Fruit fly (Drosophila melanogaster): Measurements from ENCODE around the gene CG14712.

The CG14712 gene

dm6 chr3R:11673955-11674663, 45.5 kb downstream of the CG14712 start, which contains the start of gene CG14715 (continued):
- TF ChIP-seq CG3726 (GFP tag; IDR thresholded peaks at IDR 0.05) (no peak), CG1024 (GFP tag; IDR thresholded peaks at IDR 0.05) (no peak), nerfin-2 (GFP tag; IDR thresholded peaks at IDR 0.05; ENCODE audit: partially characterized antibody) (no peak), Tbp (GFP tag; optimal IDR thresholded peaks at IDR 0.05) (no peak), Xrp1 (GFP tag; IDR thresholded peaks at IDR 0.05) (peak; percentile 56; the same call in 1 of the 2 replicates), sisA (GFP tag; IDR thresholded peaks at IDR 0.05) (peak; percentile 49), sc (optimal IDR thresholded peaks at IDR 0.05) (no peak), sc (GFP tag; optimal IDR thresholded peaks at IDR 0.05) (no peak), dm (GFP tag; optimal IDR thresholded peaks at IDR 0.05) (peak; percentile 62), unpg (GFP tag; optimal IDR thresholded peaks at IDR 0.05) (peak; percentile 42), CG8478 (optimal IDR thresholded peaks at IDR 0.05) (no peak), CG12071 (GFP tag; optimal IDR thresholded peaks at IDR 0.05) (no peak), zf30C (GFP tag; optimal IDR thresholded peaks at IDR 0.05) (no peak), Asciz (GFP tag; optimal IDR thresholded peaks at IDR 0.05) (no peak), wor (GFP tag; IDR thresholded peaks at IDR 0.05) (no peak)

- peak; percentile 91 for TF ChIP-seq CG4730 (GFP tag; IDR thresholded peaks at IDR 0.05)
- TF ChIP-seq zfh1 (GFP tag; IDR thresholded peaks at IDR 0.05): peak; percentile 94
- TF ChIP-seq cwo (GFP tag; optimal IDR thresholded peaks at IDR 0.05): peak; percentile 79
- peak; percentile 45 for TF ChIP-seq CG12236 (GFP tag; optimal IDR thresholded peaks at IDR 0.05)
- TF ChIP-seq dan (GFP tag; IDR thresholded peaks at IDR 0.05): peak; percentile 12; the same call in 1 of the 2 replicates
- peak; percentile 94 for TF ChIP-seq H2.0 (GFP tag; IDR thresholded peaks at IDR 0.05)
- peak; percentile 73 for TF ChIP-seq gsb (GFP tag; IDR thresholded peaks at IDR 0.05)
- TF ChIP-seq vvl (GFP tag; IDR thresholded peaks at IDR 0.05): peak; percentile 96
- peak; percentile 30 for TF ChIP-seq Dad (GFP tag; optimal IDR thresholded peaks at IDR 0.05)
- peak; percentile 93 for TF ChIP-seq CG8924 (tag; optimal IDR thresholded peaks at IDR 0.05)
- peak; percentile 85 for TF ChIP-seq Six4 (GFP tag; optimal IDR thresholded peaks at IDR 0.05)
- TF ChIP-seq ewg (GFP tag; optimal IDR thresholded peaks at IDR 0.05): peak; percentile 75
- TF ChIP-seq YL-1 (GFP tag; optimal IDR thresholded peaks at IDR 0.05): peak; percentile 69
- no peak for TF ChIP-seq bbx (GFP tag; IDR thresholded peaks at IDR 0.05; ENCODE audit: partially characterized antibody)
- peak; percentile 97 for TF ChIP-seq Abd-B (GFP tag; optimal IDR thresholded peaks at IDR 0.05)
- peak; percentile 94 for TF ChIP-seq CG6689 (GFP tag; IDR thresholded peaks at IDR 0.05)
- TF ChIP-seq CG7963 (GFP tag; IDR thresholded peaks at IDR 0.05; ENCODE audit: partially characterized antibody): no peak
- TF ChIP-seq NK7.1 (GFP tag; optimal IDR thresholded peaks at IDR 0.05): peak; percentile 48
- peak; percentile 94 for TF ChIP-seq CG18262 (tag; optimal IDR thresholded peaks at IDR 0.05)
- TF ChIP-seq Nf-YB (GFP tag; optimal IDR thresholded peaks at IDR 0.05): peak; percentile 73
- TF ChIP-seq E2f1 (GFP tag; IDR thresholded peaks at IDR 0.05): peak; percentile 95
- peak; percentile 78 to 83 for TF ChIP-seq Pdp1 (GFP tag; optimal IDR thresholded peaks at IDR 0.05)
- TF ChIP-seq ftz-f1 (GFP tag; optimal IDR thresholded peaks at IDR 0.05): peak; percentile 54
- TF ChIP-seq tio (GFP tag; optimal IDR thresholded peaks at IDR 0.05): no peak
- TF ChIP-seq ci (GFP tag; IDR thresholded peaks at IDR 0.05): peak; percentile 95
- TF ChIP-seq CG15514 (GFP tag; optimal IDR thresholded peaks at IDR 0.05): peak; percentile 77
- peak; percentile 28 for TF ChIP-seq CG10565 (GFP tag; optimal IDR thresholded peaks at IDR 0.05)
- peak; percentile 79 for TF ChIP-seq CG1024 (GFP tag; IDR thresholded peaks at IDR 0.05)
- TF ChIP-seq CG17361 (GFP tag; IDR thresholded peaks at IDR 0.05): peak; percentile 96
- peak; percentile 96 for TF ChIP-seq CG32532 (GFP tag; IDR thresholded peaks at IDR 0.05)
- peak; percentile 95 for TF ChIP-seq sob (GFP tag; IDR thresholded peaks at IDR 0.05)
- peak; percentile 26 for TF ChIP-seq BEAF-32 (GFP tag; optimal IDR thresholded peaks at IDR 0.05)
- peak; percentile 39 for TF ChIP-seq CG12071 (GFP tag; optimal IDR thresholded peaks at IDR 0.05)
- peak; percentile 2 to 93 for TF ChIP-seq bsh (GFP tag; optimal IDR thresholded peaks at IDR 0.05)
- TF ChIP-seq CHES-1-like (GFP tag; optimal IDR thresholded peaks at IDR 0.05): peak; percentile 52
- peak; percentile 59 for TF ChIP-seq maf-S (GFP tag; optimal IDR thresholded peaks at IDR 0.05)
These were observed 49.5 kb downstream of the CG14712 start, which contains the start of gene CG18476 for dm6 chr3R:11678016-11678415. Gene CG18476 (minus strand): TSS chr3R:11678116.

All from whole organism, embryonic.